Fruit fly (Drosophila melanogaster) whole organism, embryonic: Measurements from ENCODE around the gene SLC5A11.
A peak's percentile ranks its signal among the peaks of the same experiment; 100 is the strongest.

Experiments
- Ada2b ChIP-seq: fragments of 200-800 bp; sonication (Bioruptor generic); IDR thresholded peaks from 2 replicates; pipeline ENCODE4 v1.3.6; 2022; ENCODE audit warnings: missing biosample characterization, missing genetic modification characterization
- Adf1 ChIP-seq: fragments of 200-800 bp; sonication (Bioruptor generic); IDR thresholded peaks from 2 replicates; pipeline ENCODE4 v1.3.6; 2022; ENCODE audit warnings: missing biosample characterization, missing genetic modification characterization
- Bdp1 ChIP-seq: fragments of 200-800 bp; sonication (Bioruptor generic); optimal IDR thresholded peaks from 3 replicates; lab custom pipeline; 2016; ENCODE audit warnings: missing biosample characterization, missing genetic modification characterization
- Bgb ChIP-seq: fragments of 200-800 bp; sonication (Bioruptor generic); IDR thresholded peaks from 2 replicates; pipeline ENCODE4 v1.3.6; 2022; ENCODE audit warnings: missing biosample characterization, missing genetic modification characterization; ENCODE audit not compliant: partially characterized antibody
- Blimp-1 ChIP-seq: fragments of 200-800 bp; sonication (Bioruptor generic); optimal IDR thresholded peaks from 3 replicates; lab custom pipeline; 2018; ENCODE audit warnings: missing biosample characterization, missing genetic modification characterization, mild to moderate bottlenecking, moderate library complexity, missing genetic modification reagents
- CG10321 ChIP-seq: fragments of 200-800 bp; sonication (Bioruptor generic); IDR thresholded peaks from 2 replicates; pipeline ENCODE4 v1.3.6; 2022; ENCODE audit warnings: missing biosample characterization, missing genetic modification characterization
- CG10366 ChIP-seq: fragments of 200-800 bp; sonication (Bioruptor generic); IDR thresholded peaks from 2 replicates; pipeline ENCODE4 v1.3.6; 2022; ENCODE audit warnings: missing biosample characterization, missing genetic modification characterization
- CG11093 ChIP-seq: fragments of 200-800 bp; sonication (Bioruptor generic); IDR thresholded peaks from 3 replicates; pipeline ENCODE4 v1.3.6; 2022; ENCODE audit warnings: missing biosample characterization, missing genetic modification characterization
- CG12659 ChIP-seq: fragments of 200-800 bp; sonication (Bioruptor generic); optimal IDR thresholded peaks from 3 replicates; lab custom pipeline; 2017; ENCODE audit warnings: mild to moderate bottlenecking, missing biosample characterization, missing genetic modification reagents, missing genetic modification characterization
- CG13296 ChIP-seq: fragments of 200-800 bp; sonication (Bioruptor generic); optimal IDR thresholded peaks from 3 replicates; lab custom pipeline; 2018; ENCODE audit warnings: missing biosample characterization, mild to moderate bottlenecking, missing genetic modification characterization
- CG14050 ChIP-seq: fragments of 200-800 bp; sonication (Bioruptor generic); IDR thresholded peaks from 3 replicates; pipeline ENCODE4 v1.3.6; 2022; ENCODE audit warnings: missing biosample characterization, missing genetic modification characterization
- CG1647 ChIP-seq: fragments of 200-800 bp; sonication (Bioruptor generic); optimal IDR thresholded peaks from 3 replicates; lab custom pipeline; 2016; ENCODE audit warnings: missing biosample characterization, missing genetic modification characterization
- CG17568 ChIP-seq: fragments of 200-800 bp; sonication (Bioruptor generic); optimal IDR thresholded peaks from 2 replicates; lab custom pipeline; 2018; ENCODE audit warnings: missing biosample characterization, mild to moderate bottlenecking, missing genetic modification characterization, moderate library complexity
- CG2116 ChIP-seq: fragments of 200-800 bp; sonication (Bioruptor generic); optimal IDR thresholded peaks from 3 replicates; lab custom pipeline; 2018; ENCODE audit warnings: missing biosample characterization, mild to moderate bottlenecking, missing genetic modification characterization
- CG2129 ChIP-seq: fragments of 200-800 bp; sonication (Bioruptor generic); IDR thresholded peaks from 2 replicates; pipeline ENCODE4 v1.3.6; 2022; ENCODE audit warnings: missing biosample characterization, missing genetic modification characterization; ENCODE audit not compliant: partially characterized antibody
- CG2712 ChIP-seq: fragments of 200-800 bp; optimal IDR thresholded peaks from 3 replicates; lab custom pipeline; 2019; ENCODE audit warnings: missing biosample characterization, mild to moderate bottlenecking, missing genetic modification characterization, moderate library complexity
- CG32532 ChIP-seq: fragments of 200-800 bp; sonication (Bioruptor generic); IDR thresholded peaks from 2 replicates; pipeline ENCODE4 v1.3.6; 2022; ENCODE audit warnings: missing biosample characterization, missing genetic modification characterization
- CG32772 ChIP-seq: fragments of 200-800 bp; sonication (Bioruptor generic); IDR thresholded peaks from 2 replicates; pipeline ENCODE4 v1.3.6; 2022; ENCODE audit warnings: missing biosample characterization, missing genetic modification characterization
- CG3995 ChIP-seq: fragments of 200-800 bp; sonication (Bioruptor generic); optimal IDR thresholded peaks from 3 replicates; lab custom pipeline; 2016; ENCODE audit warnings: missing biosample characterization, missing genetic modification characterization
- CG4820 ChIP-seq: fragments of 200-800 bp; sonication (Bioruptor generic); optimal IDR thresholded peaks from 3 replicates; lab custom pipeline; 2016; ENCODE audit warnings: missing biosample characterization, missing genetic modification characterization
- CG4854 ChIP-seq: fragments of 200-800 bp; sonication (Bioruptor generic); optimal IDR thresholded peaks from 2 replicates; lab custom pipeline; 2016; ENCODE audit warnings: missing biosample characterization, missing genetic modification characterization, inconsistent platforms
- CG6791 ChIP-seq: fragments of 200-800 bp; sonication (Bioruptor generic); IDR thresholded peaks from 3 replicates; pipeline ENCODE4 v1.3.6; 2022; ENCODE audit warnings: missing biosample characterization, missing genetic modification characterization; ENCODE audit not compliant: partially characterized antibody
- CG6854 ChIP-seq: fragments of 200-800 bp; sonication (Bioruptor generic); optimal IDR thresholded peaks from 3 replicates; lab custom pipeline; 2017; ENCODE audit warnings: missing biosample characterization, mild to moderate bottlenecking, missing genetic modification characterization
- CHES-1-like ChIP-seq: fragments of 200-800 bp; sonication (Bioruptor generic); optimal IDR thresholded peaks from 2 replicates; lab custom pipeline; 2016; ENCODE audit warnings: missing biosample characterization, missing genetic modification characterization
- CoRest ChIP-seq: fragments of 200-800 bp; sonication (Bioruptor generic); optimal IDR thresholded peaks from 3 replicates; lab custom pipeline; 2018; ENCODE audit warnings: missing biosample characterization, mild to moderate bottlenecking, missing genetic modification characterization, moderate library complexity
- Gsc ChIP-seq: fragments of 200-800 bp; sonication (Bioruptor generic); IDR thresholded peaks from 2 replicates; pipeline ENCODE4 v1.3.6; 2022; ENCODE audit warnings: missing biosample characterization, missing genetic modification characterization
- HLH3B ChIP-seq: fragments of 200-800 bp; sonication (Bioruptor generic); IDR thresholded peaks from 2 replicates; pipeline ENCODE4 v1.3.6; 2022; ENCODE audit warnings: missing biosample characterization, missing genetic modification characterization
- HmgZ ChIP-seq: fragments of 200-800 bp; sonication (Bioruptor generic); optimal IDR thresholded peaks from 2 replicates; lab custom pipeline; 2018; ENCODE audit warnings: missing biosample characterization, mild to moderate bottlenecking, missing genetic modification characterization
- NFAT ChIP-seq: fragments of 200-800 bp; sonication (Bioruptor generic); IDR thresholded peaks from 2 replicates; pipeline ENCODE4 v1.3.6; 2022; ENCODE audit warnings: missing biosample characterization, missing genetic modification characterization
- NK7.1 ChIP-seq: fragments of 200-800 bp; sonication (Bioruptor generic); optimal IDR thresholded peaks from 3 replicates; lab custom pipeline; 2016; ENCODE audit warnings: missing biosample characterization, missing genetic modification characterization
- Ptx1 ChIP-seq: fragments of 200-800 bp; sonication (Bioruptor generic); IDR thresholded peaks from 2 replicates; pipeline ENCODE4 v1.3.6; 2022; ENCODE audit warnings: missing biosample characterization, missing genetic modification characterization
- Rfx ChIP-seq: fragments of 200-800 bp; sonication (Bioruptor generic); IDR thresholded peaks from 2 replicates; pipeline ENCODE4 v1.3.6; 2022; ENCODE audit warnings: missing biosample characterization, missing genetic modification characterization
- Sox102F ChIP-seq: fragments of 200-800 bp; sonication (Bioruptor generic); optimal IDR thresholded peaks from 2 replicates; lab custom pipeline; 2018; ENCODE audit warnings: missing biosample characterization, mild to moderate bottlenecking, missing genetic modification characterization, moderate library complexity
- ase ChIP-seq: fragments of 200-800 bp; sonication (Bioruptor generic); IDR thresholded peaks from 3 replicates; pipeline ENCODE4 v1.3.6; 2022; ENCODE audit warnings: missing biosample characterization, missing genetic modification characterization
- cad ChIP-seq: fragments of >200 bp; optimal IDR thresholded peaks from 2 replicates; lab custom pipeline; 2017; ENCODE audit warnings: missing biosample characterization, missing genetic modification characterization
- cas ChIP-seq: fragments of 200-800 bp; sonication (Bioruptor generic); IDR thresholded peaks from 2 replicates; pipeline ENCODE4 v1.3.6; 2022; ENCODE audit warnings: missing biosample characterization, missing genetic modification characterization
- chinmo ChIP-seq: fragments of 200-800 bp; sonication (Bioruptor generic); IDR thresholded peaks from 4 replicates; pipeline ENCODE4 v1.3.6; 2022; ENCODE audit warnings: missing biosample characterization, missing genetic modification characterization; ENCODE audit not compliant: partially characterized antibody
- corto ChIP-seq: fragments of 200-800 bp; sonication (Bioruptor generic); optimal IDR thresholded peaks from 2 replicates; lab custom pipeline; 2016; ENCODE audit warnings: missing biosample characterization, mild to moderate bottlenecking, missing genetic modification characterization, moderate library complexity
- gce ChIP-seq: fragments of 200-800 bp; sonication (Bioruptor generic); IDR thresholded peaks from 3 replicates; pipeline ENCODE4 v1.3.6; 2022; ENCODE audit warnings: missing biosample characterization, missing genetic modification characterization
- gro ChIP-seq: fragments of 200-800 bp; sonication (Bioruptor generic); optimal IDR thresholded peaks from 2 replicates; lab custom pipeline; 2016; ENCODE audit warnings: missing biosample characterization, missing genetic modification characterization
- hb ChIP-seq: fragments of 200-800 bp; sonication (Bioruptor generic); IDR thresholded peaks from 3 replicates; pipeline ENCODE4 v1.3.6; 2022; ENCODE audit warnings: missing biosample characterization, missing genetic modification characterization; ENCODE audit not compliant: partially characterized antibody
- lbe ChIP-seq: fragments of 200-800 bp; sonication (Bioruptor generic); optimal IDR thresholded peaks from 2 replicates; lab custom pipeline; 2016; ENCODE audit warnings: missing biosample characterization, mild to moderate bottlenecking, missing genetic modification characterization
- nau ChIP-seq: fragments of 200-800 bp; sonication (Bioruptor generic); optimal IDR thresholded peaks from 3 replicates; lab custom pipeline; 2017; ENCODE audit warnings: missing biosample characterization, mild to moderate bottlenecking, missing genetic modification characterization, missing genetic modification reagents
- nerfin-2 ChIP-seq: fragments of 200-800 bp; sonication (Bioruptor generic); IDR thresholded peaks from 2 replicates; pipeline ENCODE4 v1.3.6; 2022; ENCODE audit warnings: missing biosample characterization, missing genetic modification characterization; ENCODE audit not compliant: partially characterized antibody
- peb ChIP-seq: fragments of 200-800 bp; sonication (Bioruptor generic); IDR thresholded peaks from 2 replicates; pipeline ENCODE4 v1.3.6; 2022; ENCODE audit warnings: missing biosample characterization, missing genetic modification characterization
- phol ChIP-seq: fragments of 200-800 bp; sonication (Bioruptor generic); optimal IDR thresholded peaks from 3 replicates; lab custom pipeline; 2018; ENCODE audit warnings: missing biosample characterization, mild to moderate bottlenecking, missing genetic modification characterization, moderate library complexity
- ranshi ChIP-seq: fragments of 200-800 bp; sonication (Bioruptor generic); IDR thresholded peaks from 2 replicates; pipeline ENCODE4 v1.3.6; 2022; ENCODE audit warnings: missing biosample characterization, missing genetic modification characterization
- rib ChIP-seq: fragments of 200-800 bp; sonication (Bioruptor generic); IDR thresholded peaks from 2 replicates; pipeline ENCODE4 v1.3.6; 2022; ENCODE audit warnings: missing biosample characterization, missing genetic modification characterization
- shn ChIP-seq: fragments of 200-800 bp; sonication (Bioruptor generic); optimal IDR thresholded peaks from 3 replicates; lab custom pipeline; 2016; ENCODE audit warnings: missing biosample characterization, missing genetic modification characterization
- sima ChIP-seq: fragments of 200-800 bp; sonication (Bioruptor generic); optimal IDR thresholded peaks from 2 replicates; lab custom pipeline; 2016; ENCODE audit warnings: missing biosample characterization, missing genetic modification characterization
- sob ChIP-seq: fragments of 200-800 bp; sonication (Bioruptor generic); IDR thresholded peaks from 2 replicates; pipeline ENCODE4 v1.3.6; 2022; ENCODE audit warnings: missing biosample characterization, missing genetic modification characterization
- stc ChIP-seq: fragments of 200-800 bp; sonication (Bioruptor generic); IDR thresholded peaks from 2 replicates; pipeline ENCODE4 v1.3.6; 2022; ENCODE audit warnings: missing biosample characterization, missing genetic modification characterization

Gene SLC5A11

DNA sequence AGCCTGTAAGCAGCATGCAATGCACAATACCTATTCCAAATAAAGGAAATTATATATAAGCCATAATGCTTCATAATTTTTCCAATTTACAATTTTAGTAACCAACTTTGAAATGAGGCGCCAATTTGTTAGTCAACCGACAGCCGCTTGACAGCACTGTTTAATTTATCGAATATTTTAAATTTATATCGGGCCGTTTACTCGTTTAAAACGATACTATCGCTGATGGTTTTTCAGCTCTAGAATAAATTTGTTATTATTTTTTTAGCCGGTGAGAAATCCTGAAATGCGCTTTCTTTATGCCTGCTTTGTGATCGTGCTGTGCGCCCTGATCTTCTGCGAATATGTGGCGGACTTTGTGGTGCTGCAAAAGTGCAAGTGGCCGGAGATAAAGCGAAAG is 6.2 kb downstream of the SLC5A11 start, which contains the start of gene PGAP5 (continued):
- TF ChIP-seq HmgZ (tag; lab: Kevin White, UChicago) (peak; percentile 54), CG6854 (GFP tag; lab: Kevin White, UChicago) (no peak), hb (GFP tag; lab: Robert Waterston, UW) (peak; percentile 79), ranshi (GFP tag; lab: Robert Waterston, UW) (no peak), gro (GFP tag; lab: Kevin White, UChicago) (peak; percentile 49), ase (GFP tag; lab: Robert Waterston, UW) (no peak), CG10321 (GFP tag; lab: Robert Waterston, UW) (no peak), shn (GFP tag; lab: Kevin White, UChicago) (no peak), NFAT (GFP tag; lab: Robert Waterston, UW) (no peak), NK7.1 (GFP tag; lab: Kevin White, UChicago) (no peak), stc (GFP tag; lab: Robert Waterston, UW) (no peak), nerfin-2 (GFP tag; lab: Robert Waterston, UW) (peak; percentile 74), CG4820 (GFP tag; lab: Kevin White, UChicago) (no peak), Blimp-1 (no peak), CG2712 (tag; lab: Kevin White, UChicago) (peak; percentile 22), peb (GFP tag; lab: Robert Waterston, UW) (no peak), chinmo (peak; percentile 93), CG2116 (GFP tag; lab: Kevin White, UChicago) (peak; percentile 56), Rfx (GFP tag; lab: Robert Waterston, UW) (peak; percentile 63; the same call in 1 of the 2 replicates), Adf1 (GFP tag; lab: Robert Waterston, UW) (no peak), CG2129 (peak; percentile 94), CG32532 (GFP tag; lab: Robert Waterston, UW) (0 out of 2 replicates have a peak, but pooled peaks have one; percentile 25), sob (peak; percentile 62), phol (tag; lab: Kevin White, UChicago) (peak; percentile 20), cad (GFP tag; lab: Kevin White, UChicago) (no peak), CG4854 (GFP tag; lab: Kevin White, UChicago) (peak; percentile 2), CG14050 (no peak), Ada2b (GFP tag; lab: Robert Waterston, UW) (no peak), CHES-1-like (GFP tag; lab: Kevin White, UChicago) (peak; percentile 26), rib (GFP tag; lab: Robert Waterston, UW) (no peak), lbe (peak; percentile 75), gce (no peak), CG12659 (GFP tag; lab: Kevin White, UChicago) (peak; percentile 48), CG10366 (GFP tag; lab: Robert Waterston, UW) (no peak), HLH3B (GFP tag; lab: Robert Waterston, UW) (no peak), CoRest (no peak), sima (GFP tag; lab: Kevin White, UChicago) (no peak), Sox102F (no peak), Ptx1 (GFP tag; lab: Robert Waterston, UW) (no peak), Bdp1 (GFP tag; lab: Kevin White, UChicago) (no peak), CG32772 (GFP tag; lab: Robert Waterston, UW) (no peak), CG3995 (GFP tag; lab: Kevin White, UChicago) (peak; percentile 35), CG13296 (GFP tag; lab: Kevin White, UChicago) (no peak), Bgb (GFP tag; lab: Robert Waterston, UW) (peak; percentile 95), CG17568 (no peak), CG6791 (GFP tag; lab: Robert Waterston, UW) (peak; percentile 94), CG1647 (GFP tag; lab: Kevin White, UChicago) (no peak), CG11093 (GFP tag; lab: Robert Waterston, UW) (no peak), nau (GFP tag; lab: Kevin White, UChicago) (no peak), corto (GFP tag; lab: Kevin White, UChicago) (peak; percentile 19), cas (GFP tag; lab: Robert Waterston, UW) (no peak), Gsc (GFP tag; lab: Robert Waterston, UW) (no peak)
